Worm (Caenorhabditis elegans) whole organism, young adult: ENCODE measurements around the gene ttr-31.

Experiments
- F10E7.11 ChIP-seq: sonication (generic microtip); optimal IDR thresholded peaks from 2 replicates; lab custom pipeline; 2017; ENCODE audit warnings: mild to moderate bottlenecking, missing genetic modification characterization, moderate library complexity, missing compliant biosample characterization
- F22D6.2 ChIP-seq: sonication (generic microtip); optimal IDR thresholded peaks from 2 replicates; lab custom pipeline; 2016; ENCODE audit warnings: mild to moderate bottlenecking, missing genetic modification characterization, missing compliant biosample characterization
- aptf-3 ChIP-seq: fragments of 200-800 bp; sonication (Bioruptor generic); IDR thresholded peaks from 2 replicates; pipeline ENCODE4 v1.3.6; 2022; ENCODE audit warnings: missing genetic modification characterization, missing compliant biosample characterization
- atf-7 ChIP-seq: sonication (generic microtip); optimal IDR thresholded peaks from 2 replicates; lab custom pipeline; 2017; ENCODE audit warnings: mild to moderate bottlenecking, missing genetic modification characterization, missing compliant biosample characterization
- cebp-2 ChIP-seq: fragments of 200-800 bp; sonication (Bioruptor generic); IDR thresholded peaks from 2 replicates; pipeline ENCODE4 v1.3.6; 2022; ENCODE audit warnings: missing genetic modification characterization, missing compliant biosample characterization
- ceh-91 ChIP-seq: fragments of 200-800 bp; sonication (Bioruptor generic); IDR thresholded peaks from 2 replicates; pipeline ENCODE4 v1.3.6; 2022; ENCODE audit warnings: missing genetic modification reagents, missing genetic modification characterization, missing compliant biosample characterization
- chd-7 ChIP-seq: sonication (generic microtip); optimal IDR thresholded peaks from 2 replicates; lab custom pipeline; 2016; ENCODE audit warnings: mild to moderate bottlenecking, missing genetic modification characterization, moderate library complexity, missing compliant biosample characterization
- die-1 ChIP-seq: sonication (generic microtip); optimal IDR thresholded peaks from 2 replicates; lab custom pipeline; 2016; ENCODE audit warnings: missing genotype, mild to moderate bottlenecking, missing genetic modification characterization, missing compliant biosample characterization
- dox-1 ChIP-seq: fragments of 200-800 bp; sonication (Bioruptor generic); IDR thresholded peaks from 2 replicates; pipeline ENCODE4 v1.3.6; 2022; ENCODE audit warnings: missing genetic modification reagents, missing genetic modification characterization, missing compliant biosample characterization
- dpl-1 ChIP-seq: fragments of 150-350 bp; optimal IDR thresholded peaks from 2 replicates; lab custom pipeline; 2014; ENCODE audit warnings: missing biosample characterization, missing genetic modification reagents, missing genetic modification characterization
- egrh-3 ChIP-seq: fragments of 200-800 bp; sonication (Bioruptor generic); IDR thresholded peaks from 2 replicates; pipeline ENCODE4 v1.3.6; 2022; ENCODE audit warnings: missing genetic modification reagents, missing genetic modification characterization, missing compliant biosample characterization
- ekl-4 ChIP-seq: fragments of 200-800 bp; sonication (Bioruptor generic); IDR thresholded peaks from 2 replicates; pipeline ENCODE4 v1.3.6; 2022; ENCODE audit warnings: missing genetic modification reagents, missing genetic modification characterization, missing compliant biosample characterization
- ets-4 ChIP-seq: fragments of 200-800 bp; sonication (Bioruptor generic); optimal IDR thresholded peaks from 2 replicates; lab custom pipeline; 2018; ENCODE audit warnings: mild to moderate bottlenecking, missing genetic modification characterization, missing compliant biosample characterization
- hlh-26 ChIP-seq: fragments of 200-800 bp; sonication (Bioruptor generic); conservative IDR thresholded peaks from 2 replicates; pipeline ENCODE4 v1.3.6; 2022; ENCODE audit warnings: missing genetic modification reagents, missing genetic modification characterization, missing compliant biosample characterization
- let-607 ChIP-seq, 2 experiments: fragments of 200-800 bp in 1 of 2; sonication (Bioruptor generic) in 1 of 2; sonication (generic microtip) in 1 of 2; optimal IDR thresholded peaks; 2 replicates each; lab custom pipeline; 2016 to 2018; ENCODE audit warnings: mild to moderate bottlenecking in 2 of 2, missing compliant biosample characterization in 2 of 2, missing genetic modification characterization in 2 of 2, moderate library complexity in 2 of 2, missing genotype in 1 of 2
- lin-35 ChIP-seq, 3 experiments: fragments of 150-350 bp in 2 of 3; sonication (generic microtip) in 1 of 3; optimal IDR thresholded peaks; 2 replicates each; lab custom pipeline; 2014 to 2018; ENCODE audit warnings: missing biosample characterization in 3 of 3, missing genetic modification characterization in 3 of 3, missing genetic modification reagents in 3 of 3
- lin-40 ChIP-seq: sonication (generic microtip); optimal IDR thresholded peaks from 2 replicates; lab custom pipeline; 2016; ENCODE audit warnings: missing genetic modification characterization, mild to moderate bottlenecking, missing compliant biosample characterization, missing genotype, missing genetic modification reagents
- lir-1 ChIP-seq: fragments of 200-800 bp; sonication (Bioruptor generic); conservative IDR thresholded peaks from 2 replicates; pipeline ENCODE4 v1.3.6; 2022; ENCODE audit warnings: missing genetic modification reagents, missing genetic modification characterization, missing compliant biosample characterization
- madf-10 ChIP-seq: sonication (generic microtip); optimal IDR thresholded peaks from 2 replicates; lab custom pipeline; 2016; ENCODE audit warnings: mild to moderate bottlenecking, missing genetic modification characterization, missing compliant biosample characterization
- madf-8 ChIP-seq: fragments of 200-800 bp; sonication (Bioruptor generic); conservative IDR thresholded peaks from 2 replicates; pipeline ENCODE4 v1.3.6; 2022; ENCODE audit warnings: missing genetic modification reagents, missing genetic modification characterization, missing compliant biosample characterization
- nhr-27 ChIP-seq: fragments of 200-800 bp; sonication (Bioruptor generic); optimal IDR thresholded peaks from 2 replicates; lab custom pipeline; 2018; ENCODE audit warnings: mild to moderate bottlenecking, missing genetic modification characterization, moderate library complexity, missing compliant biosample characterization
- nhr-80 ChIP-seq: sonication (generic microtip); optimal IDR thresholded peaks from 2 replicates; lab custom pipeline; 2016; ENCODE audit warnings: missing genetic modification characterization, missing compliant biosample characterization
- pha-4 ChIP-seq: fragments of 150-350 bp; sonication (generic microtip); optimal IDR thresholded peaks from 2 replicates; lab custom pipeline; 2014; ENCODE audit warnings: missing biosample characterization, missing genetic modification reagents, missing genetic modification characterization
- rec-8 ChIP-seq, 2 experiments: sonication (generic microtip); optimal IDR thresholded peaks; 2 replicates each; lab custom pipeline; 2016; ENCODE audit warnings: mild to moderate bottlenecking in 2 of 2, missing genetic modification characterization in 2 of 2, missing genetic modification reagents in 2 of 2, missing genotype in 2 of 2, missing biosample characterization in 1 of 2, missing compliant biosample characterization in 1 of 2, moderate library complexity in 1 of 2
- sdz-38 ChIP-seq: sonication (generic microtip); optimal IDR thresholded peaks from 2 replicates; lab custom pipeline; 2016; ENCODE audit warnings: missing genotype, missing genetic modification characterization, missing compliant biosample characterization
- sea-2 ChIP-seq: fragments of 200-800 bp; sonication (Bioruptor generic); IDR thresholded peaks from 2 replicates; pipeline ENCODE4 v1.3.6; 2022; ENCODE audit warnings: missing genetic modification characterization, missing compliant biosample characterization
- snpc-1.3 ChIP-seq: sonication (generic microtip); optimal IDR thresholded peaks from 2 replicates; lab custom pipeline; 2017; ENCODE audit warnings: missing genetic modification characterization, mild to moderate bottlenecking, missing compliant biosample characterization, antibody characterized with exemption, moderate library complexity, missing genotype, missing genetic modification reagents; ENCODE audit not compliant: insufficient read depth
- tlf-1 ChIP-seq: fragments of 200-800 bp; sonication (Bioruptor generic); optimal IDR thresholded peaks from 2 replicates; lab custom pipeline; 2018; ENCODE audit warnings: mild to moderate bottlenecking, missing genetic modification characterization, missing compliant biosample characterization
- unc-62 ChIP-seq: fragments of 150-350 bp; optimal IDR thresholded peaks from 2 replicates; lab custom pipeline; 2014; ENCODE audit warnings: missing biosample characterization, missing genetic modification reagents, missing genetic modification characterization
- xnd-1 ChIP-seq: sonication (generic microtip); optimal IDR thresholded peaks from 2 replicates; lab custom pipeline; 2016; ENCODE audit warnings: missing genotype, missing genetic modification reagents, missing genetic modification characterization, missing compliant biosample characterization

The ttr-31 gene

ce11 chrX:11050335-11050734 lies 41.5 kb upstream of the ttr-31 start:
- peak; percentile 94 for TF ChIP-seq egrh-3 (GFP tag; lab: Robert Waterston, UW)
- TF ChIP-seq madf-8 (GFP tag; lab: Robert Waterston, UW) = no peak
- no peak for TF ChIP-seq nhr-27
- TF ChIP-seq let-607 (tag; optimal IDR thresholded peaks at IDR 0.05; lab: Kevin White, UChicago) = no peak
- peak; percentile 50; the same call in 1 of the 2 replicates for TF ChIP-seq ekl-4 (GFP tag; lab: Robert Waterston, UW)
- TF ChIP-seq, all 124 proteins: peak for 2

- TF ChIP-seq ets-4 (peak; percentile 22), dpl-1 (no peak), let-607 (tag; optimal IDR thresholded peaks at IDR 0.05; lab: Kevin White, UChicago) (peak in 1 of 2 experiments; percentile 51), snpc-1.3 (tag; lab: Kevin White, UChicago) (no peak), nhr-80 (tag; lab: Kevin White, UChicago) (peak; percentile 96), atf-7 (tag; lab: Kevin White, UChicago) (peak; percentile 72), pha-4 (tag; lab: Kevin White, UChicago) (peak; percentile 64), dox-1 (GFP tag; lab: Robert Waterston, UW) (peak; percentile 54; the same call in 1 of the 2 replicates), die-1 (no peak)
Observed at ce11 chrX:11047183-11047582, 38.3 kb upstream of the ttr-31 start, which contains the start of gene clc-1. Gene clc-1, plus strand, starts transcription at chrX:11047446.

- TF ChIP-seq tlf-1 (GFP tag; lab: Kevin White, UChicago) (no peak), chd-7 (tag; lab: Kevin White, UChicago) (no peak), rec-8 (tag; optimal IDR thresholded peaks at IDR 0.05; lab: Kevin White, UChicago) (no peak), F10E7.11 (tag; lab: Kevin White, UChicago) (no peak), lir-1 (no peak), egrh-3 (GFP tag; lab: Robert Waterston, UW) (no peak)
Observed at ce11 chrX:11042777-11043176, 33.9 kb upstream of the ttr-31 start, which contains the start of gene C09F12.3. Gene C09F12.3, minus strand, starts transcription at chrX:11042877.

ce11 chrX:11038221-11038620 lies 29.4 kb upstream of the ttr-31 start:
- TF ChIP-seq unc-62 (GFP tag; lab: Kevin White, UChicago) = no peak
- no peak for TF ChIP-seq ekl-4 (GFP tag; lab: Robert Waterston, UW)
- TF ChIP-seq xnd-1 (tag; lab: Kevin White, UChicago) = no peak
- no peak for TF ChIP-seq madf-10
- no peak for TF ChIP-seq aptf-3 (GFP tag; lab: Robert Waterston, UW)
- no peak for TF ChIP-seq ceh-91 (GFP tag; lab: Robert Waterston, UW)
- no peak for TF ChIP-seq F22D6.2 (tag; lab: Kevin White, UChicago)
- TF ChIP-seq sea-2 (GFP tag; lab: Robert Waterston, UW) = no peak
- no peak for TF ChIP-seq rec-8 (tag; optimal IDR thresholded peaks at IDR 0.05; lab: Kevin White, UChicago)
- TF ChIP-seq sdz-38 (tag; lab: Kevin White, UChicago) = no peak
- TF ChIP-seq lin-35 (GFP tag; optimal IDR thresholded peaks at IDR 0.05; lab: Kevin White, UChicago) = no peak
- TF ChIP-seq hlh-26 (GFP tag; lab: Robert Waterston, UW) = no peak
- TF ChIP-seq cebp-2 (GFP tag; lab: Robert Waterston, UW) = no peak
- TF ChIP-seq lin-40 (tag; lab: Kevin White, UChicago) = no peak
- TF ChIP-seq, all 124 proteins: peak for 0
